Worm (Caenorhabditis elegans): ENCODE measurements around the gene C03E10.1.

DNA sequence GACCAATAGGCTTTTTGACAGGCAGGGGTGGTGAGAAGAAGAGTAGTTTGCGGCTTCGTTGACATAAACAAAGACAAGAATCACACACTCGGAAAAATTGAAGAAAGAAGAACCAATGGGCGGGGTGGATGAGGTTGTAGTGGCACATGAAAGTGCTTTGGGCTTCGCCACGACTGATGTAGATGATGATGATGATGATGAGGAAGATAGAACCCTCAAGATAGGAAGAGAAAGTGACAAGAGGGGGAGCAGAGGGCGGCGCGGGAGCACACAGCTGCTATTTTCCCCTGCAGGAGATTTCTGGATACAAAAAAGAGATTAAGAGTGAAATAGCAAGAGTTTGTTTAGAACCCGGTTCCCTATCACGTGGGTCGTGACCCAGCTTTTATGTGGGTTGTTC is 17.9 kb downstream of the C03E10.1 start:
- TF ChIP-seq ceh-82 (tag; optimal IDR thresholded peaks at IDR 0.05) (no peak), unc-62 (GFP tag; optimal IDR thresholded peaks at IDR 0.05) (no peak), tbx-2 (tag; optimal IDR thresholded peaks at IDR 0.05) (no peak), ama-1 (optimal IDR thresholded peaks at IDR 0.05) (no peak), nhr-237 (tag; optimal IDR thresholded peaks at IDR 0.05) (no peak), nhr-25 (tag; optimal IDR thresholded peaks at IDR 0.05) (no peak), lin-15B (tag; optimal IDR thresholded peaks at IDR 0.05) (no peak), skn-1 (tag; optimal IDR thresholded peaks at IDR 0.05) (no peak), mml-1 (tag; optimal IDR thresholded peaks at IDR 0.05) (no peak), daf-12 (tag; optimal IDR thresholded peaks at IDR 0.05) (no peak)

Data from whole organism, L3 larva.